Worm (Caenorhabditis elegans): ENCODE data around the gene unc-41.

DNA sequence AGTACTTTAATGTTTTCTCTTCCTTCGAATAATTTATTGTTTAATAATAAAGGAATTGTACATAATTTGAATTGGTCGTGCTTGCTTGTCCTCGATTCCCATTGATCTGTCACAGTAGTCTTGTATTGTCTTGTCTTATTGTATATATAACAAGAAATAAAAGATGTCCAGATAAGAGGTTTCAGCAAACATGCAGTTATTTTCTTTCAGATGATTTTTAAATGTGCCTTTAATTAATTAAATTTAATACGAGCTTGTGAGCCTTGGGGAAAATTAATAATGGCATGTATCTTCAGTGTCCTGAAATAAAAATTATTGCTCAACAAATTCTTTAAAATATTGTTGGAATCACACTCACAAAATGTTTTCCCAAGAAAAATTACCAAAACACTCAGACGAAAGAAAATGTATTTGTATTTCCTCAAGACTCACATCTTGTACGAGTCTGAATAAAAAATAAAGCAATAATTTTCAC is 47.1 kb upstream of the unc-41 start:
- TF ChIP-seq ztf-23 (GFP tag; IDR thresholded peaks at IDR 0.05) (no peak), cog-1 (tag; optimal IDR thresholded peaks at IDR 0.05) (no peak)
